Worm (Caenorhabditis elegans) whole organism, L4 larva: ENCODE measurements around the gene K11H3.2.

ENCODE experiments used
- ama-1 ChIP-seq: fragments of 150-350 bp; optimal IDR thresholded peaks from 2 replicates; lab custom pipeline; 2014; ENCODE audit warnings: inconsistent platforms, mixed read lengths
- ces-1 ChIP-seq: fragments of 150-350 bp; sonication (generic microtip); optimal IDR thresholded peaks from 4 replicates; lab custom pipeline; 2014; ENCODE audit warnings: missing biosample characterization, missing genetic modification reagents, missing genetic modification characterization
- gei-8 ChIP-seq: fragments of 200-800 bp; sonication (Bioruptor generic); optimal IDR thresholded peaks from 2 replicates; lab custom pipeline; 2018; ENCODE audit warnings: mild to moderate bottlenecking, missing genetic modification characterization, missing compliant biosample characterization
- lim-7 ChIP-seq: fragments of 200-800 bp; sonication (Bioruptor generic); IDR thresholded peaks from 2 replicates; pipeline ENCODE4 v1.3.6; 2022; ENCODE audit warnings: missing genetic modification characterization, missing compliant biosample characterization
- lin-38 ChIP-seq: fragments of 200-800 bp; sonication (Bioruptor generic); IDR thresholded peaks from 2 replicates; pipeline ENCODE4 v1.3.6; 2022; ENCODE audit warnings: missing genetic modification reagents, missing genetic modification characterization, missing compliant biosample characterization
- unc-130 ChIP-seq: sonication (generic microtip); optimal IDR thresholded peaks from 2 replicates; lab custom pipeline; 2016; ENCODE audit warnings: missing genetic modification reagents, missing genetic modification characterization, missing compliant biosample characterization
- ztf-11 ChIP-seq: fragments of 150-350 bp; optimal IDR thresholded peaks from 2 replicates; lab custom pipeline; 2014; ENCODE audit warnings: missing biosample characterization, missing genetic modification characterization

- TF ChIP-seq gei-8 (GFP tag; lab: Kevin White, UChicago) (no peak), unc-130 (no peak), lin-38 (GFP tag; lab: Robert Waterston, UW) (no peak), lim-7 (GFP tag; lab: Robert Waterston, UW) (no peak), ces-1 (GFP tag; lab: Kevin White, UChicago) (no peak), ama-1 (no peak), ztf-11 (tag; lab: Kevin White, UChicago) (no peak)
Measured at ce11 chrIII:9885609-9886008, 39.4 kb downstream of the K11H3.2 start.
